Fruit fly (Drosophila melanogaster): Measurements from ENCODE around the gene CG32170.

CG32170 gene

dm6 chr3L:16886179-16886930 is 9.2 kb downstream of the CG32170 start:
- no peak for TF ChIP-seq noc (tag; optimal IDR thresholded peaks at IDR 0.05)

- TF ChIP-seq noc (tag; optimal IDR thresholded peaks at IDR 0.05): no peak
These were observed 10.2 kb downstream of the CG32170 start for dm6 chr3L:16887272-16887671.

- no peak for TF ChIP-seq noc (tag; optimal IDR thresholded peaks at IDR 0.05)
These were observed 12.4 kb downstream of the CG32170 start for dm6 chr3L:16889545-16889944.

- peak; percentile 23 for TF ChIP-seq noc (tag; optimal IDR thresholded peaks at IDR 0.05)
These were observed 13.7 kb downstream of the CG32170 start for dm6 chr3L:16890650-16891336.

dm6 chr3L:16891914-16892313 is 14.8 kb downstream of the CG32170 start:
- no peak for TF ChIP-seq noc (tag; optimal IDR thresholded peaks at IDR 0.05)

- no peak for TF ChIP-seq noc (tag; optimal IDR thresholded peaks at IDR 0.05)
These were observed 15.7 kb downstream of the CG32170 start for dm6 chr3L:16892728-16893271.

- TF ChIP-seq noc (tag; optimal IDR thresholded peaks at IDR 0.05): peak; percentile 40
These were observed 16.5 kb downstream of the CG32170 start for dm6 chr3L:16893647-16894046.

dm6 chr3L:16896408-16896807 is 19.3 kb downstream of the CG32170 start:
- no peak for TF ChIP-seq noc (tag; optimal IDR thresholded peaks at IDR 0.05)

- no peak for TF ChIP-seq noc (tag; optimal IDR thresholded peaks at IDR 0.05)
These were observed 33.4 kb downstream of the CG32170 start for dm6 chr3L:16910466-16910865.

- TF ChIP-seq noc (tag; optimal IDR thresholded peaks at IDR 0.05): no peak
These were observed 37.0 kb downstream of the CG32170 start for dm6 chr3L:16914113-16914512.

- no peak for TF ChIP-seq noc (tag; optimal IDR thresholded peaks at IDR 0.05)
These were observed 38.8 kb downstream of the CG32170 start for dm6 chr3L:16915766-16916476.

dm6 chr3L:16917409-16918173 is 40.5 kb downstream of the CG32170 start:
- TF ChIP-seq noc (tag; optimal IDR thresholded peaks at IDR 0.05): no peak

dm6 chr3L:16922952-16923351 is 45.8 kb downstream of the CG32170 start, which contains the start of gene CG13028:
CG13028 (plus strand) TSS chr3L:16923252.
- TF ChIP-seq noc (tag; optimal IDR thresholded peaks at IDR 0.05): no peak

dm6 chr3L:16927375-16927774 is 50.3 kb downstream of the CG32170 start, which contains the start of gene CG13023:
CG13023 (minus strand) TSS chr3L:16927434.
- TF ChIP-seq noc (tag; optimal IDR thresholded peaks at IDR 0.05): no peak

Data from whole organism, larva.